Fruit fly (Drosophila melanogaster): ENCODE measurements around the gene chico.

Gene chico

DNA sequence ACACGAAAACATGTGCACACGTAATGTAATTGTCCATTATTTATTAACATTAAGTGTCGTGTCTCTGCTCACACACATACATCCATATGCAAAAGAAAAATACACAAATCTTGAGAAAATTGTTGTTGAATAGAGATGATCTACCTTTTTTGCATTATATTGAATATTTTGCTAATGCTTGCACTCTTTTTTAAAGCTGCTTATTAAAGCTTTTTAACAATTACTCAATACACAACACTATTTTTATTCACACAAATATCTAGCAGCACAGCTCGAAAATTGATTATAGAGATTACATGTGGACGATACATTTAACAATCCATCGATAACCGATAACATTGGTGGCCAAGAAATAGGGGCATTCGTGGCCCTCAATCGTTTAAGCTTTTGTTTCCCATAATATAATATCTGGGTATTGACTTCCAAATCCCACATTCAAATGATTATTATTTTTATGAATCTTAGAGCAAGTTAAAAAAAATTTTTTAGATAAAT is 45.2 kb upstream of the chico start, which contains the start of gene Ufd4 (continued):
- TF ChIP-seq slp2 (GFP tag; optimal IDR thresholded peaks at IDR 0.05) (peak; percentile 45), Hr3 (GFP tag; optimal IDR thresholded peaks at IDR 0.05) (peak; percentile 30), ind (GFP tag; optimal IDR thresholded peaks at IDR 0.05) (peak; percentile 63), CrebB (tag; optimal IDR thresholded peaks at IDR 0.05) (peak; percentile 9), CG17359 (tag; optimal IDR thresholded peaks at IDR 0.05) (peak; percentile 73), dati (GFP tag; IDR thresholded peaks at IDR 0.05) (no peak), CG2712 (tag; optimal IDR thresholded peaks at IDR 0.05) (peak; percentile 86), CG7357 (GFP tag; IDR thresholded peaks at IDR 0.05) (no peak), Fer1 (GFP tag; optimal IDR thresholded peaks at IDR 0.05) (peak; percentile 76), gem (tag; optimal IDR thresholded peaks at IDR 0.05) (no peak), tin (GFP tag; optimal IDR thresholded peaks at IDR 0.05) (peak; percentile 68), Gug (GFP tag; IDR thresholded peaks at IDR 0.05) (no peak), Opbp (GFP tag; IDR thresholded peaks at IDR 0.05; ENCODE audit: partially characterized antibody) (no peak; the same call in 2 of the 3 replicates), tna (GFP tag; IDR thresholded peaks at IDR 0.05; ENCODE audit: partially characterized antibody) (no peak), Doc2 (GFP tag; IDR thresholded peaks at IDR 0.05) (no peak), CG4820 (GFP tag; optimal IDR thresholded peaks at IDR 0.05) (peak; percentile 59), CG5180 (GFP tag; optimal IDR thresholded peaks at IDR 0.05) (no peak), lbe (GFP tag; optimal IDR thresholded peaks at IDR 0.05) (no peak), Sox102F (GFP tag; optimal IDR thresholded peaks at IDR 0.05) (no peak), CG4328 (GFP tag; optimal IDR thresholded peaks at IDR 0.05) (no peak), stc (GFP tag; IDR thresholded peaks at IDR 0.05) (peak; percentile 80), CG9876 (GFP tag; optimal IDR thresholded peaks at IDR 0.05) (no peak), inv (GFP tag; IDR thresholded peaks at IDR 0.05; ENCODE audit: partially characterized antibody) (no peak), CG10959 (GFP tag; IDR thresholded peaks at IDR 0.05) (no peak), Spps (tag; optimal IDR thresholded peaks at IDR 0.05) (peak; percentile 43), Mad (GFP tag; optimal IDR thresholded peaks at IDR 0.05) (peak; percentile 13), NC2β (GFP tag; optimal IDR thresholded peaks at IDR 0.05) (peak; percentile 66), CG10274 (GFP tag; optimal IDR thresholded peaks at IDR 0.05) (no peak), CG17912 (GFP tag; optimal IDR thresholded peaks at IDR 0.05) (no peak), CG2678 (tag; optimal IDR thresholded peaks at IDR 0.05) (no peak), so (GFP tag; IDR thresholded peaks at IDR 0.05) (no peak; the same call in 2 of the 3 replicates), zfh2 (GFP tag; optimal IDR thresholded peaks at IDR 0.05) (peak; percentile 60), CG17829 (tag; optimal IDR thresholded peaks at IDR 0.05) (peak; percentile 83), CG3281 (GFP tag; optimal IDR thresholded peaks at IDR 0.05) (no peak), D (optimal IDR thresholded peaks at IDR 0.05) (no peak), D (GFP tag; optimal IDR thresholded peaks at IDR 0.05) (peak; percentile 26), Asciz (GFP tag; optimal IDR thresholded peaks at IDR 0.05) (no peak), CTCF (GFP tag; optimal IDR thresholded peaks at IDR 0.05) (no peak), chif (GFP tag; optimal IDR thresholded peaks at IDR 0.05) (peak; percentile 16 to 49), Lim3 (GFP tag; IDR thresholded peaks at IDR 0.05) (no peak), Ravus (GFP tag; IDR thresholded peaks at IDR 0.05) (no peak), otp (GFP tag; IDR thresholded peaks at IDR 0.05) (no peak), p53 (GFP tag; optimal IDR thresholded peaks at IDR 0.05) (no peak), CG12104 (GFP tag; optimal IDR thresholded peaks at IDR 0.05) (peak; percentile 61), CG31365 (tag; optimal IDR thresholded peaks at IDR 0.05) (no peak), CG13296 (GFP tag; optimal IDR thresholded peaks at IDR 0.05) (peak; percentile 76), pho (GFP tag; optimal IDR thresholded peaks at IDR 0.05) (peak; percentile 61), gsb-n (tag; optimal IDR thresholded peaks at IDR 0.05) (no peak), tgo (GFP tag; IDR thresholded peaks at IDR 0.05) (no peak), fd3F (GFP tag; optimal IDR thresholded peaks at IDR 0.05) (peak; percentile 60), H15 (GFP tag; IDR thresholded peaks at IDR 0.05) (no peak), sob (GFP tag; IDR thresholded peaks at IDR 0.05) (peak; percentile 36; the same call in 1 of the 2 replicates)
